Worm (Caenorhabditis elegans) whole organism, L1 larva: ENCODE results near the gene ins-8.

Experiments
- F16B12.6 ChIP-seq: fragments of 150-350 bp; optimal IDR thresholded peaks from 2 replicates; lab custom pipeline; 2014; ENCODE audit warnings: missing biosample characterization, missing genetic modification characterization
- Y116A8C.19 ChIP-seq: sonication (generic microtip); optimal IDR thresholded peaks from 2 replicates; lab custom pipeline; 2016; ENCODE audit warnings: missing compliant biosample characterization, missing genetic modification characterization, borderline replicate concordance
- aha-1 ChIP-seq: fragments of 150-350 bp; optimal IDR thresholded peaks from 2 replicates; lab custom pipeline; 2014; ENCODE audit warnings: missing biosample characterization, missing genetic modification characterization
- aly-2 ChIP-seq: fragments of 150-350 bp; optimal IDR thresholded peaks from 2 replicates; lab custom pipeline; 2014; ENCODE audit warnings: missing biosample characterization, missing genetic modification characterization
- ama-1 ChIP-seq: fragments of 150-350 bp; optimal IDR thresholded peaks from 2 replicates; lab custom pipeline; 2014
- blmp-1 ChIP-seq: fragments of 150-350 bp; optimal IDR thresholded peaks from 2 replicates; lab custom pipeline; 2014; ENCODE audit warnings: missing biosample characterization, missing genetic modification characterization
- ceh-8 ChIP-seq: fragments of 200-800 bp; sonication (Bioruptor generic); optimal IDR thresholded peaks from 2 replicates; lab custom pipeline; 2018; ENCODE audit warnings: mild to moderate bottlenecking, missing genetic modification characterization, moderate library complexity, missing compliant biosample characterization
- ceh-90 ChIP-seq: sonication (generic microtip); optimal IDR thresholded peaks from 2 replicates; lab custom pipeline; 2016; ENCODE audit warnings: missing genetic modification characterization, missing compliant biosample characterization
- ces-1 ChIP-seq: fragments of 150-350 bp; optimal IDR thresholded peaks from 2 replicates; lab custom pipeline; 2014; ENCODE audit warnings: missing biosample characterization, missing genetic modification reagents, missing genetic modification characterization
- dpl-1 ChIP-seq, 3 experiments: fragments of 150-350 bp in 2 of 3; sonication (generic microtip) in 1 of 3; optimal IDR thresholded peaks; 2 replicates each; lab custom pipeline; 2014 to 2017; ENCODE audit warnings: missing biosample characterization in 3 of 3, missing genetic modification characterization in 3 of 3, missing genetic modification reagents in 3 of 3
- dsc-1 ChIP-seq: sonication (generic microtip); optimal IDR thresholded peaks from 2 replicates; lab custom pipeline; 2016; ENCODE audit warnings: mild to moderate bottlenecking, missing genetic modification characterization, missing compliant biosample characterization
- elt-2 ChIP-seq: sonication (generic microtip); optimal IDR thresholded peaks from 2 replicates; lab custom pipeline; 2016; ENCODE audit warnings: missing genetic modification characterization, mild to moderate bottlenecking, inconsistent platforms, missing compliant biosample characterization, missing genetic modification reagents
- ets-5 ChIP-seq: fragments of 200-800 bp; sonication (Bioruptor generic); IDR thresholded peaks from 2 replicates; pipeline ENCODE4 v1.3.6; 2022; ENCODE audit warnings: missing genetic modification characterization, missing compliant biosample characterization
- fkh-10 ChIP-seq: sonication (generic microtip); optimal IDR thresholded peaks from 2 replicates; lab custom pipeline; 2017; ENCODE audit warnings: missing biosample characterization, missing genetic modification reagents, missing genetic modification characterization
- fkh-8 ChIP-seq: sonication (generic microtip); optimal IDR thresholded peaks from 2 replicates; lab custom pipeline; 2016; ENCODE audit warnings: mild to moderate bottlenecking, missing genetic modification characterization, missing compliant biosample characterization
- fos-1 ChIP-seq: fragments of 150-350 bp; optimal IDR thresholded peaks from 2 replicates; lab custom pipeline; 2014; ENCODE audit warnings: missing biosample characterization, missing genetic modification characterization
- grh-1 ChIP-seq: fragments of 200-800 bp; sonication (Bioruptor generic); IDR thresholded peaks from 2 replicates; pipeline ENCODE4 v1.3.6; 2022; ENCODE audit warnings: missing genetic modification reagents, missing genetic modification characterization, missing compliant biosample characterization
- hlh-4 ChIP-seq: sonication (generic microtip); optimal IDR thresholded peaks from 2 replicates; lab custom pipeline; 2016; ENCODE audit warnings: mild to moderate bottlenecking, missing genetic modification characterization, missing compliant biosample characterization
- irx-1 ChIP-seq: sonication (generic microtip); optimal IDR thresholded peaks from 2 replicates; lab custom pipeline; 2016; ENCODE audit warnings: missing genetic modification characterization, missing compliant biosample characterization
- isw-1 ChIP-seq: fragments of 200-800 bp; sonication (Bioruptor generic); IDR thresholded peaks from 2 replicates; pipeline ENCODE4 v1.3.6; 2022; ENCODE audit warnings: missing genetic modification characterization, missing compliant biosample characterization
- lin-14 ChIP-seq: fragments of 200-800 bp; sonication (Bioruptor generic); optimal IDR thresholded peaks from 2 replicates; lab custom pipeline; 2018; ENCODE audit warnings: mild to moderate bottlenecking, missing genetic modification characterization, moderate library complexity, missing compliant biosample characterization
- lin-15B ChIP-seq: fragments of 150-350 bp; sonication (generic microtip); optimal IDR thresholded peaks from 3 replicates; lab custom pipeline; 2014; ENCODE audit warnings: missing biosample characterization, missing genetic modification characterization
- lir-3 ChIP-seq: sonication (generic microtip); optimal IDR thresholded peaks from 2 replicates; lab custom pipeline; 2016; ENCODE audit warnings: mild to moderate bottlenecking, missing genetic modification characterization, moderate library complexity, missing compliant biosample characterization; ENCODE audit not compliant: poor library complexity
- lsy-2 ChIP-seq, 2 experiments: fragments of 150-350 bp; optimal IDR thresholded peaks; 2 replicates each; lab custom pipeline; 2014; ENCODE audit warnings: missing biosample characterization in 2 of 2, missing genetic modification characterization in 2 of 2
- nhr-11 ChIP-seq: fragments of 150-350 bp; optimal IDR thresholded peaks from 2 replicates; lab custom pipeline; 2014; ENCODE audit warnings: missing biosample characterization, missing genetic modification characterization
- nhr-12 ChIP-seq: sonication (generic microtip); optimal IDR thresholded peaks from 2 replicates; lab custom pipeline; 2017; ENCODE audit warnings: missing biosample characterization, missing genetic modification characterization
- nhr-19 ChIP-seq: fragments of 200-800 bp; sonication (Bioruptor generic); conservative IDR thresholded peaks from 2 replicates; pipeline ENCODE4 v1.3.6; 2022; ENCODE audit warnings: missing genetic modification characterization, missing compliant biosample characterization
- nhr-20 ChIP-seq: sonication (generic microtip); optimal IDR thresholded peaks from 2 replicates; lab custom pipeline; 2016; ENCODE audit warnings: mild to moderate bottlenecking, missing genetic modification characterization, missing compliant biosample characterization
- nhr-28 ChIP-seq: fragments of 150-350 bp; optimal IDR thresholded peaks from 2 replicates; lab custom pipeline; 2014; ENCODE audit warnings: missing biosample characterization, missing genetic modification characterization
- nhr-71 ChIP-seq: sonication (generic microtip); optimal IDR thresholded peaks from 2 replicates; lab custom pipeline; 2016; ENCODE audit warnings: mild to moderate bottlenecking, missing genetic modification characterization, moderate library complexity, missing compliant biosample characterization
- nhr-76 ChIP-seq: sonication (generic microtip); optimal IDR thresholded peaks from 2 replicates; lab custom pipeline; 2017; ENCODE audit warnings: missing biosample characterization, missing genetic modification characterization
- nhr-85 ChIP-seq: sonication (generic microtip); peaks from one replicate; lab custom pipeline; 2016; ENCODE audit warnings: missing genetic modification characterization, inconsistent platforms, missing compliant biosample characterization
- pag-3 ChIP-seq: sonication (generic microtip); optimal IDR thresholded peaks from 2 replicates; lab custom pipeline; 2017; ENCODE audit warnings: missing genetic modification characterization, mild to moderate bottlenecking, missing compliant biosample characterization, antibody characterized with exemption, borderline replicate concordance; ENCODE audit not compliant: insufficient read depth
- pqm-1 ChIP-seq: sonication (generic microtip); optimal IDR thresholded peaks from 3 replicates; lab custom pipeline; 2017; ENCODE audit warnings: missing biosample characterization, missing genetic modification characterization
- rnt-1 ChIP-seq: sonication (generic microtip); optimal IDR thresholded peaks from 2 replicates; lab custom pipeline; 2016; ENCODE audit warnings: mild to moderate bottlenecking, missing genetic modification characterization, moderate library complexity, missing compliant biosample characterization
- skn-1 ChIP-seq: fragments of 150-350 bp; optimal IDR thresholded peaks from 2 replicates; lab custom pipeline; 2014; ENCODE audit warnings: missing biosample characterization, missing genetic modification characterization
- snpc-4 ChIP-seq: fragments of 150-350 bp; optimal IDR thresholded peaks from 2 replicates; lab custom pipeline; 2014; ENCODE audit warnings: missing biosample characterization, missing genetic modification characterization
- snu-23 ChIP-seq: sonication (generic microtip); optimal IDR thresholded peaks from 2 replicates; lab custom pipeline; 2016; ENCODE audit warnings: missing genetic modification characterization, missing compliant biosample characterization
- sox-4 ChIP-seq: sonication (generic microtip); optimal IDR thresholded peaks from 2 replicates; lab custom pipeline; 2016; ENCODE audit warnings: missing genetic modification characterization, missing compliant biosample characterization
- sptf-1 ChIP-seq: fragments of 150-350 bp; optimal IDR thresholded peaks from 2 replicates; lab custom pipeline; 2014; ENCODE audit warnings: missing biosample characterization, missing genetic modification characterization
- sup-37 ChIP-seq: fragments of 200-800 bp; sonication (Bioruptor generic); optimal IDR thresholded peaks from 2 replicates; lab custom pipeline; 2018; ENCODE audit warnings: mild to moderate bottlenecking, missing genetic modification characterization, missing compliant biosample characterization
- swsn-7 ChIP-seq: sonication (generic microtip); optimal IDR thresholded peaks from 2 replicates; lab custom pipeline; 2016; ENCODE audit warnings: missing genetic modification characterization, missing compliant biosample characterization
- tlp-1 ChIP-seq: fragments of 150-350 bp; optimal IDR thresholded peaks from 2 replicates; lab custom pipeline; 2014; ENCODE audit warnings: missing biosample characterization, missing genetic modification characterization
- unc-30 ChIP-seq: sonication (generic microtip); optimal IDR thresholded peaks from 2 replicates; lab custom pipeline; 2017; ENCODE audit warnings: missing biosample characterization, missing genetic modification characterization
- unc-62 ChIP-seq: fragments of 150-350 bp; optimal IDR thresholded peaks from 2 replicates; lab custom pipeline; 2014; ENCODE audit warnings: missing biosample characterization, missing genetic modification reagents, missing genetic modification characterization
- vab-15 ChIP-seq: sonication (generic microtip); optimal IDR thresholded peaks from 2 replicates; lab custom pipeline; 2017; ENCODE audit warnings: missing genotype, mild to moderate bottlenecking, missing genetic modification characterization, missing compliant biosample characterization
- xbp-1 ChIP-seq: sonication (generic microtip); optimal IDR thresholded peaks from 2 replicates; lab custom pipeline; 2016; ENCODE audit warnings: missing genetic modification characterization, missing compliant biosample characterization
- zip-4 ChIP-seq: fragments of 200-800 bp; sonication (Bioruptor generic); optimal IDR thresholded peaks from 2 replicates; lab custom pipeline; 2018; ENCODE audit warnings: mild to moderate bottlenecking, missing genetic modification characterization, moderate library complexity, missing compliant biosample characterization
- ztf-11 ChIP-seq, 2 experiments: sonication (generic microtip); optimal IDR thresholded peaks; 2 replicates each; lab custom pipeline; 2016 to 2017; ENCODE audit warnings: missing genetic modification characterization in 2 of 2, missing biosample characterization in 1 of 2, missing compliant biosample characterization in 1 of 2

ins-8 gene

DNA sequence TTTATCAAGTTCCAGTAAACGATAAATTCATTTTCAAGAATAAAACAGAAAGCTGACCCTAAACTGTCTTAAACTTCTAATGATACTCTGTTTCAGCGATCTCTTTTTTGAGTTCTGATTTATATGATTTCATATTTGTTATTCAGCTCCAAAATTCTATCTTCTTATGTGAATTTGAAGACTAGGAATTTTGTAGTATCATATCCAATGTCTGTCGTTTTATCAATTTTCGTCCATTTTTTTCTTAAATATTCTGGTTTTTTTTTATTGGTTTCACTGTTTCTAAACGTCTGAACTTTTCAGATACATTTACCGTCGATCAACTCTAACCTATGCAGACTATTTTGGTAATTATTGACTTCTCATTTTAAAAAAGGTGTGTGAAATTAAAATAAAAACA is 44.2 kb upstream of the ins-8 start, which contains the start of the genes nhr-138 and C28D4.18:
nhr-138 (plus strand) TSS at position 304 of the 400 bp plus-strand sequence.
C28D4.18 (plus strand) TSS at position 333 of the 400 bp plus-strand sequence.
- TF ChIP-seq aha-1 (tag; lab: Kevin White, UChicago) (no peak), dpl-1 (GFP tag; optimal IDR thresholded peaks at IDR 0.05; lab: Kevin White, UChicago) (no peak), fkh-8 (tag; lab: Kevin White, UChicago) (no peak)

DNA sequence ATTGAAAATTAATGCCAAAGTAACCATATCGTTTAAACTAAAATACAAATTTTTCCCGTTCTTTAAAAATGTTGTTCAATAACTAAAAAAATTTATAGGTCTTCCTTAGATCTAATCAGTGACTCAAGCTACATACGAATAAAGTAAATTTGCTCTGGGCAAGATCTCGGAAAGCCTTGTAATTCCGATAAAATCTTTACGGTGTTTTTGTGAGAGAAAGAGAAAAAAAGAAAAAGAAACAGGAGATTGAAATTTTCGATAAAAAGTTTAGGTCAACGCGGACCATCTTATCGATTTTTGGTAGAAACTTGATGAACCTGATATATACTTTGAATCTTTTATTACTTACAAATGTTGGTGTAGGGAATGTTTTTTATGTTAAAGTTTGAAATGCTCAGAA is 42.4 kb upstream of the ins-8 start:
- TF ChIP-seq pag-3 (tag; lab: Kevin White, UChicago) (no peak), nhr-85 (tag; lab: Kevin White, UChicago) (peak; percentile 79)

DNA sequence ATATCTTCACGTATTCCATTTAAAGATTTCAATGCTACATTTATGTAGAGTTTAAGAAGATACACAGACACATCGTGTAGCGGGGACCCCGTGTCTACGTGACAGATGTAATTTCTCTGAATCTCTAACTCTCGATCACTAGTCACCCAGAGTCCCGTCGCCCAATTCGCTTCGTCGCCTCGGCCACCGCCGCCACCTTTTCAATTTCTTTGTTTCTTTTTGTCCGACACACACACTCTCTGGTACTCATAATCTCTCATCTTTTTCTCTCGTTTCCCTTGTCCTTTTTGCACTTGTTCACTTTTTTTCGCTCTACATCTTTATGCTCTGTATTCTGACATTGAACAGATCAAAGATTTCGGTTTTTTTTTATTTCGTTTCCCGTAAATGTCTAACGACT is 37.7 kb upstream of the ins-8 start:
- TF ChIP-seq ceh-90 (tag; lab: Kevin White, UChicago) (no peak), xbp-1 (tag; lab: Kevin White, UChicago) (peak; percentile 60), ztf-11 (tag; optimal IDR thresholded peaks at IDR 0.05; lab: Kevin White, UChicago) (no peak), pqm-1 (tag; lab: Kevin White, UChicago) (no peak), nhr-19 (GFP tag; lab: Robert Waterston, UW) (peak; percentile 61), sptf-1 (tag; lab: Kevin White, UChicago) (no peak), ces-1 (GFP tag; lab: Kevin White, UChicago) (no peak), rnt-1 (tag; lab: Kevin White, UChicago) (peak; percentile 80), snpc-4 (peak; percentile 62), ama-1 (lab: Kevin White, UChicago) (no peak), nhr-28 (no peak), fos-1 (tag; lab: Kevin White, UChicago) (peak; percentile 68), ceh-8 (no peak), Y116A8C.19 (tag; lab: Kevin White, UChicago) (no peak), isw-1 (GFP tag; lab: Robert Waterston, UW) (no peak; the same call in 1 of the 2 replicates), zip-4 (GFP tag; lab: Kevin White, UChicago) (no peak), lir-3 (no peak), unc-62 (GFP tag; lab: Kevin White, UChicago) (no peak), fkh-10 (GFP tag; lab: Kevin White, UChicago) (no peak), tlp-1 (tag; lab: Kevin White, UChicago) (no peak), lin-15B (tag; lab: Kevin White, UChicago) (peak; percentile 22), lin-14 (GFP tag; lab: Kevin White, UChicago) (peak; percentile 93), nhr-76 (tag; lab: Kevin White, UChicago) (no peak), dsc-1 (tag; lab: Kevin White, UChicago) (peak; percentile 62), nhr-12 (tag; lab: Kevin White, UChicago) (no peak), nhr-11 (peak; percentile 4), blmp-1 (tag; lab: Kevin White, UChicago) (peak; percentile 87), nhr-20 (peak; percentile 88), ets-5 (no peak), fkh-8 (tag; lab: Kevin White, UChicago) (peak; percentile 87), nhr-71 (peak; percentile 90), hlh-4 (tag; lab: Kevin White, UChicago) (no peak), snu-23 (peak; percentile 91), elt-2 (tag; lab: Kevin White, UChicago) (peak; percentile 46), pag-3 (tag; lab: Kevin White, UChicago) (peak; percentile 20), unc-30 (tag; lab: Kevin White, UChicago) (no peak), nhr-85 (tag; lab: Kevin White, UChicago) (peak; percentile 92), irx-1 (tag; lab: Kevin White, UChicago) (peak; percentile 4), grh-1 (GFP tag; lab: Robert Waterston, UW) (no peak), sox-4 (tag; lab: Kevin White, UChicago) (no peak), F16B12.6 (no peak), skn-1 (tag; lab: Kevin White, UChicago) (peak; percentile 33), vab-15 (no peak), aly-2 (tag; lab: Kevin White, UChicago) (peak; percentile 32), swsn-7 (peak; percentile 72), lsy-2 (tag; optimal IDR thresholded peaks at IDR 0.05; lab: Kevin White, UChicago) (peak; percentile 30 to 84), sup-37 (no peak)
